Fruit fly (Drosophila melanogaster): ENCODE data around the gene CG34273.

The CG34273 gene

DNA sequence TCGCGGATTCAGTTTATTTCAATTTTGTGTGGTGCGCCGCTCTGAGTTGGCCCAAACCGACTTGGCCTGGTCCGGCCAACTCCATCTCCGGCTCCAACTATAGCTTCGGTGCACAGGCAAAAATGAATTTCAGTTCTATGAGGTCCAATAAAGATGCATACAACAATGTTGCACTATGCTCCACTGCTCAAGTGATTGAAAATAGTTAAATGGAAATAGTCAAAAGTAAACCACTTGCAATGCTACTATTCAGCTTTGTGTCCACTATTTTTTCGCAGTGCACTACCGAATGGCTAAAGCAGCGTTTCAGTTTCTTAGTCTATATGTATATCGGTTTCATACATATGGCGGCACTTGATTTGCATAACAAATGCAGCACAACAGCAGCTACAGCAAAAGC, 40.6 kb upstream of the CG34273 start (continued):
- TF ChIP-seq CG11093 (GFP tag; IDR thresholded peaks at IDR 0.05), result 0 out of 3 replicates have a peak, but pooled peaks have one; percentile 16
- TF ChIP-seq sisA (GFP tag; IDR thresholded peaks at IDR 0.05), result peak; percentile 77
- peak; percentile 47 for TF ChIP-seq pum (GFP tag; optimal IDR thresholded peaks at IDR 0.05)
- TF ChIP-seq TFAM (GFP tag; optimal IDR thresholded peaks at IDR 0.05), result no peak
- TF ChIP-seq CG15479 (GFP tag; optimal IDR thresholded peaks at IDR 0.05), result no peak
- no peak for TF ChIP-seq tll (GFP tag; optimal IDR thresholded peaks at IDR 0.05)
- peak; percentile 71 for TF ChIP-seq gsb (GFP tag; IDR thresholded peaks at IDR 0.05)
- peak; percentile 71 for TF ChIP-seq CG4730 (GFP tag; IDR thresholded peaks at IDR 0.05)
- TF ChIP-seq h (optimal IDR thresholded peaks at IDR 0.05), result no peak
- no peak for TF ChIP-seq CG13123 (GFP tag; optimal IDR thresholded peaks at IDR 0.05)
- TF ChIP-seq CG7839 (tag; optimal IDR thresholded peaks at IDR 0.05), result peak; percentile 78
- peak; percentile 85 for TF ChIP-seq lab (GFP tag; optimal IDR thresholded peaks at IDR 0.05)
- TF ChIP-seq CG2889 (GFP tag; IDR thresholded peaks at IDR 0.05), result peak; percentile 41; the same call in 1 of the 3 replicates
- peak; percentile 53 for TF ChIP-seq shn (GFP tag; optimal IDR thresholded peaks at IDR 0.05)
- TF ChIP-seq ranshi (GFP tag; IDR thresholded peaks at IDR 0.05), result peak; percentile 68
- no peak for TF ChIP-seq CG2129 (GFP tag; IDR thresholded peaks at IDR 0.05; ENCODE audit: partially characterized antibody)
- no peak for TF ChIP-seq sd (tag; optimal IDR thresholded peaks at IDR 0.05)
- peak; percentile 8 for TF ChIP-seq Dek (tag; optimal IDR thresholded peaks at IDR 0.05)
- TF ChIP-seq slou (GFP tag; optimal IDR thresholded peaks at IDR 0.05), result no peak
- peak; percentile 43 for TF ChIP-seq Hsf (GFP tag; optimal IDR thresholded peaks at IDR 0.05)
- 0 out of 2 replicates have a peak, but pooled peaks have one; percentile 17 for TF ChIP-seq wor (GFP tag; IDR thresholded peaks at IDR 0.05)
- no peak for TF ChIP-seq CG42726 (GFP tag; IDR thresholded peaks at IDR 0.05; ENCODE audit: partially characterized antibody)
- TF ChIP-seq caup (GFP tag; optimal IDR thresholded peaks at IDR 0.05; ENCODE audit: severe bottlenecking), result peak; percentile 8
- peak; percentile 18 for TF ChIP-seq gcm (GFP tag; optimal IDR thresholded peaks at IDR 0.05)
- TF ChIP-seq Dad (GFP tag; optimal IDR thresholded peaks at IDR 0.05), result peak; percentile 63
- no peak for TF ChIP-seq mld (GFP tag; IDR thresholded peaks at IDR 0.05; ENCODE audit: partially characterized antibody)
- TF ChIP-seq usp (GFP tag; optimal IDR thresholded peaks at IDR 0.05), result no peak
- no peak for TF ChIP-seq MESR4 (GFP tag; optimal IDR thresholded peaks at IDR 0.05)
- TF ChIP-seq Mad (GFP tag; optimal IDR thresholded peaks at IDR 0.05), result peak; percentile 52
- TF ChIP-seq gce (GFP tag; IDR thresholded peaks at IDR 0.05), result no peak
- peak; percentile 49 for TF ChIP-seq Abd-B (GFP tag; optimal IDR thresholded peaks at IDR 0.05)
- no peak for TF ChIP-seq sc (optimal IDR thresholded peaks at IDR 0.05)
- no peak for TF ChIP-seq sc (GFP tag; optimal IDR thresholded peaks at IDR 0.05)
- peak; percentile 2 for TF ChIP-seq trem (tag; optimal IDR thresholded peaks at IDR 0.05)
- no peak for TF ChIP-seq tna (GFP tag; IDR thresholded peaks at IDR 0.05; ENCODE audit: partially characterized antibody)
- TF ChIP-seq CG4617 (GFP tag; optimal IDR thresholded peaks at IDR 0.05; ENCODE audit: borderline replicate concordance), result no peak
- no peak for TF ChIP-seq Hmx (GFP tag; optimal IDR thresholded peaks at IDR 0.05)
- TF ChIP-seq fu2 (GFP tag; optimal IDR thresholded peaks at IDR 0.05), result peak; percentile 44
- no peak for TF ChIP-seq cg (GFP tag; optimal IDR thresholded peaks at IDR 0.05)
- TF ChIP-seq kah (GFP tag; optimal IDR thresholded peaks at IDR 0.05), result peak; percentile 28
- peak; percentile 72 for TF ChIP-seq Xbp1 (GFP tag; optimal IDR thresholded peaks at IDR 0.05)
- peak; percentile 58 for TF ChIP-seq CG13624 (GFP tag; optimal IDR thresholded peaks at IDR 0.05)
- peak in 1 of 2 experiments; percentile 32 for TF ChIP-seq Eip74EF (GFP tag; optimal IDR thresholded peaks at IDR 0.05)
- TF ChIP-seq CG17361 (GFP tag; IDR thresholded peaks at IDR 0.05), result peak; percentile 68
- TF ChIP-seq CHES-1-like (GFP tag; optimal IDR thresholded peaks at IDR 0.05), result peak; percentile 52
- no peak for TF ChIP-seq br (optimal IDR thresholded peaks at IDR 0.05)
- peak; percentile 80 for TF ChIP-seq Ada2b (GFP tag; IDR thresholded peaks at IDR 0.05)
- TF ChIP-seq jigr1 (GFP tag; IDR thresholded peaks at IDR 0.05), result peak; percentile 68; the same call in 2 of the 3 replicates
- peak in 1 of 2 experiments; percentile 77 for TF ChIP-seq Hr51 (GFP tag; optimal IDR thresholded peaks at IDR 0.05)
- peak; percentile 52; the same call in 1 of the 3 replicates for TF ChIP-seq CG7357 (GFP tag; IDR thresholded peaks at IDR 0.05)
- TF ChIP-seq CG11723 (GFP tag; optimal IDR thresholded peaks at IDR 0.05), result no peak
